Fruit fly (Drosophila melanogaster): ENCODE data around the gene mgl.
A peak's percentile ranks its signal among the peaks of the same experiment; 100 is the strongest.

The mgl gene

dm6 chrX:9343480-9344477 is 156.2 kb downstream of the mgl start (continued):
- TF ChIP-seq Ssrp (tag; optimal IDR thresholded peaks at IDR 0.05) (peak; percentile 19), CG9817 (tag; optimal IDR thresholded peaks at IDR 0.05) (peak; percentile 72), CG13894 (tag; optimal IDR thresholded peaks at IDR 0.05) (peak; percentile 7), CG11247 (GFP tag; IDR thresholded peaks at IDR 0.05) (peak; percentile 79), ATbp (GFP tag; optimal IDR thresholded peaks at IDR 0.05) (peak; percentile 42), dati (GFP tag; IDR thresholded peaks at IDR 0.05) (no peak), luna (GFP tag; optimal IDR thresholded peaks at IDR 0.05) (peak; percentile 75), CG17359 (tag; optimal IDR thresholded peaks at IDR 0.05) (peak; percentile 49), BtbVII (GFP tag; optimal IDR thresholded peaks at IDR 0.05) (peak; percentile 70), CG11695 (GFP tag; IDR thresholded peaks at IDR 0.05) (peak; percentile 41; the same call in 1 of the 3 replicates), onecut (GFP tag; IDR thresholded peaks at IDR 0.05) (peak; percentile 19; the same call in 1 of the 2 replicates), Side (GFP tag; optimal IDR thresholded peaks at IDR 0.05) (peak; percentile 57), bigmax (GFP tag; optimal IDR thresholded peaks at IDR 0.05) (no peak), CG10209 (GFP tag; optimal IDR thresholded peaks at IDR 0.05) (peak; percentile 59), CG14860 (GFP tag; IDR thresholded peaks at IDR 0.05; ENCODE audit: partially characterized antibody) (no peak), trem (tag; optimal IDR thresholded peaks at IDR 0.05) (no peak), CG17186 (GFP tag; optimal IDR thresholded peaks at IDR 0.05) (no peak), wor (GFP tag; IDR thresholded peaks at IDR 0.05) (no peak), CG7786 (GFP tag; optimal IDR thresholded peaks at IDR 0.05) (peak; percentile 72), CG8281 (tag; optimal IDR thresholded peaks at IDR 0.05) (no peak), CG2712 (tag; optimal IDR thresholded peaks at IDR 0.05) (peak; percentile 42), CG4820 (GFP tag; optimal IDR thresholded peaks at IDR 0.05) (peak; percentile 29), dmrt11E (tag; optimal IDR thresholded peaks at IDR 0.05) (no peak), Lpt (GFP tag; optimal IDR thresholded peaks at IDR 0.05) (no peak), Kr (GFP tag; optimal IDR thresholded peaks at IDR 0.05) (no peak), dm (GFP tag; optimal IDR thresholded peaks at IDR 0.05) (no peak), CG31365 (tag; optimal IDR thresholded peaks at IDR 0.05) (peak; percentile 21), CG2678 (tag; optimal IDR thresholded peaks at IDR 0.05) (peak; percentile 79), z (GFP tag; IDR thresholded peaks at IDR 0.05) (no peak), jumu (GFP tag; optimal IDR thresholded peaks at IDR 0.05) (peak; percentile 12), pb (GFP tag; optimal IDR thresholded peaks at IDR 0.05) (peak; percentile 63), CG10147 (GFP tag; optimal IDR thresholded peaks at IDR 0.05) (peak; percentile 62), unpg (GFP tag; optimal IDR thresholded peaks at IDR 0.05) (peak; percentile 73), CG3163 (GFP tag; optimal IDR thresholded peaks at IDR 0.05) (peak; percentile 27), CG9727 (GFP tag; optimal IDR thresholded peaks at IDR 0.05) (peak; percentile 31), sim (GFP tag; IDR thresholded peaks at IDR 0.05) (no peak), pho (GFP tag; optimal IDR thresholded peaks at IDR 0.05) (peak; percentile 34), Poxn (GFP tag; IDR thresholded peaks at IDR 0.05) (0 out of 2 replicates have a peak, but pooled peaks have one; percentile 27), CG12104 (GFP tag; optimal IDR thresholded peaks at IDR 0.05) (no peak), rib (GFP tag; IDR thresholded peaks at IDR 0.05) (0 out of 2 replicates have a peak, but pooled peaks have one; percentile 65), CG18476 (GFP tag; optimal IDR thresholded peaks at IDR 0.05) (no peak), croc (GFP tag; conservative IDR thresholded peaks at IDR 0.05) (no peak), bcd (GFP tag; optimal IDR thresholded peaks at IDR 0.05) (peak; percentile 53), Opbp (GFP tag; IDR thresholded peaks at IDR 0.05; ENCODE audit: partially characterized antibody) (no peak), Bgb (GFP tag; IDR thresholded peaks at IDR 0.05; ENCODE audit: partially characterized antibody) (no peak), vnd (GFP tag; IDR thresholded peaks at IDR 0.05; ENCODE audit: partially characterized antibody) (no peak), Hr78 (GFP tag; optimal IDR thresholded peaks at IDR 0.05) (no peak), Ets65A (GFP tag) (peak; percentile 90)

Data from whole organism, embryonic.